Worm (Caenorhabditis elegans): ENCODE results near the gene F08F3.8.

Gene F08F3.8

DNA sequence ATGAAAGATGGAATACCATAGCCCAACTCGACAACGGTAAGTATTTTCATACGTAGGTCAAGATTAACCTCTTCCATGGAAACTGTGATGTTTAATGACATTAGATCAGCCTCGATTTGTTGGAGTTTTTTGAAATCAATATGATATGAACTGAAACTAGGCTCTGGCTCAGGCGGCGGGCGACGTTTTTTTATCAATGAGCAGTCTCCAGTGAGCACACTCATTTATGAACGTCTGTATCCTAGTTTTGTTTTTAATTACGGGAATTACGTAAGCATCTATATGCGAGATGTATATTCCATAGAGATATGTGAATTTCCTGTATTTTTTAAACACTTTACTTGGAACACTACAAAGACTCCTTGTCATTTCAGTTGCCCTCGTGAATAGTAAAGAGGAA is 30.5 kb upstream of the F08F3.8 start, which contains the start of gene srg-67:
srg-67 (minus strand) TSS at position 101 of the 400 bp plus-strand sequence.
- TF ChIP-seq atf-7 (tag; optimal IDR thresholded peaks at IDR 0.05) (no peak), nfya-1 (tag; optimal IDR thresholded peaks at IDR 0.05; ENCODE audit: borderline replicate concordance, insufficient read depth) (no peak)

DNA sequence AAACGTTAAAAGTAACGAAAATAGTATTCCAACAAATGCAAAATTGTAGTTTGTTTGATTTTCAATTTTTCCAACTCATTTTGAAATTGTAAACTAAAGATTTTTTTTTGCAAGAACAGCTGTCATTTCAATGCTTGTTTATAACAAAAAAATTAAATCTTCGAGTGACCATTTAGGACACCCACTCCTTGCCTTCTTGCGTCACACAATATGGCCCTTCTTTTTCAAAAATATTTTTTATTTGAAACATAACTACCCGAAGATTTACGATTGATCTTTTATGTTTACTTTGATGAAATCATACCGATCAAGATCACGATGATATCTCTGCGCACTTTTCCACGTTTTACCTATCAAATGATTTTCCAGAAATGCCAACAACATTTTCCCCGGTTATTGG is 27.4 kb upstream of the F08F3.8 start, which contains the start of gene ZC317.2:
ZC317.2 (plus strand) TSS at position 301 of the 400 bp plus-strand sequence.
- no peak for TF ChIP-seq nhr-27 (tag; optimal IDR thresholded peaks at IDR 0.05)
- no peak for TF ChIP-seq lin-40 (tag; optimal IDR thresholded peaks at IDR 0.05)
- no peak for TF ChIP-seq ztf-6 (GFP tag; IDR thresholded peaks at IDR 0.05)
- no peak for TF ChIP-seq dpl-1 (GFP tag; optimal IDR thresholded peaks at IDR 0.05)
- TF ChIP-seq hmg-1.2 (GFP tag; IDR thresholded peaks at IDR 0.05), result no peak
- TF ChIP-seq nhr-120 (GFP tag; IDR thresholded peaks at IDR 0.05), result no peak

DNA sequence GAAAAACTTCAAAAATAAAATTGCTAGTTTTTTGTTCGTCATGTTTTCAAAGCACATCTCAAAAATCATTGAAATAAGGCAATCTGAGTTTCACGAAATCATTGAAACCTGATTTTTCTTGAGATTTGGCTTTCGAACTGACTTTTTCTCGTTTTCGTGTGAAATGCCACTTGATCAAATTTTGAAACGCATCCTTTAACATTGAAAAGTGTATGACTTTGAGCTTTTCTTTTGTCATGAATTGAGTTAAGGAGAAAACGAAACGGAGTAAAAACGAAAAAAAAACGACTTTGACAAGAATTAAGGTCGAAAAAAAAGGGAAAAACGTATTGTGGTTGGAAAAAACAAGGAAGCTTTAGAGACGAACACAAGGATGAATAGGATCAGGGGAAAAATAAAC is 22.6 kb upstream of the F08F3.8 start:
- TF ChIP-seq rec-8 (tag; optimal IDR thresholded peaks at IDR 0.05) (no peak), ekl-4 (GFP tag; IDR thresholded peaks at IDR 0.05) (no peak), ceh-79 (tag; optimal IDR thresholded peaks at IDR 0.05) (no peak), tlf-1 (GFP tag; optimal IDR thresholded peaks at IDR 0.05) (no peak), ztf-26 (tag; optimal IDR thresholded peaks at IDR 0.05) (no peak), somi-1 (GFP tag; optimal IDR thresholded peaks at IDR 0.05) (no peak), repo-1 (tag; optimal IDR thresholded peaks at IDR 0.05) (no peak), lag-1 (GFP tag; IDR thresholded peaks at IDR 0.05) (no peak), him-1 (tag; optimal IDR thresholded peaks at IDR 0.05) (no peak), ztf-18 (tag; optimal IDR thresholded peaks at IDR 0.05) (no peak), F33H1.4 (GFP tag; IDR thresholded peaks at IDR 0.05) (no peak), xnd-1 (tag; optimal IDR thresholded peaks at IDR 0.05) (no peak), attf-3 (GFP tag; conservative IDR thresholded peaks at IDR 0.05) (no peak), snpc-1.3 (tag; optimal IDR thresholded peaks at IDR 0.05; ENCODE audit: insufficient read depth) (no peak), pha-4 (tag; optimal IDR thresholded peaks at IDR 0.05) (no peak), dpff-1 (tag; optimal IDR thresholded peaks at IDR 0.05) (no peak), lin-54 (GFP tag; optimal IDR thresholded peaks at IDR 0.05) (no peak)

DNA sequence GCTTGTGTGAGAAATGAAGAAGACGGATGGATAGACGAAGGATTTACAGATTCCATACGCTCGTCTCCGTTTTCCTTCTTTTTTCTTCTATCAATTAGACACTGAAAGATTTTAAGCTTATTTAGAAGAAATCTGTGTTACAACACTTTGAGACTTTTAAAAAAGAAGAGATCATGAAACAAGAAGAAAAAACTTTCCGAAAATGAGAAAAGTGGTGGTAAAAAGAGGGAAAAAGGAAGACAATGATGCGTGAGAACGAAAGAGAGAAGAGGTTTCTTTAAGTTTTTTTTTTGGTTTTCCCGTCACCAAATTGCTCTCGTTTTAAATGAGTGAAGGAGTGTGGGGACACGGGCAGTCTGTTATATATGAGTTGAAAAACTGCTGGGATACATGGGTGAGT is 21.2 kb upstream of the F08F3.8 start, which contains the start of gene glc-3:
glc-3 (minus strand) TSS at position 101 of the 400 bp plus-strand sequence.
- TF ChIP-seq sea-2 (GFP tag; IDR thresholded peaks at IDR 0.05), result no peak
- TF ChIP-seq Y56A3A.18 (GFP tag; IDR thresholded peaks at IDR 0.05), result no peak
- no peak for TF ChIP-seq rec-8 (tag; optimal IDR thresholded peaks at IDR 0.05)
- TF ChIP-seq egrh-3 (GFP tag; IDR thresholded peaks at IDR 0.05), result no peak
- TF ChIP-seq ztf-22 (GFP tag; optimal IDR thresholded peaks at IDR 0.05), result no peak
- no peak for TF ChIP-seq ceh-40 (GFP tag; IDR thresholded peaks at IDR 0.05)
- TF ChIP-seq mcd-1 (GFP tag; IDR thresholded peaks at IDR 0.05), result no peak
- TF ChIP-seq hsf-1 (GFP tag; IDR thresholded peaks at IDR 0.05), result no peak
- TF ChIP-seq pbrm-1 (GFP tag; IDR thresholded peaks at IDR 0.05), result no peak
- TF ChIP-seq nhr-179 (tag; optimal IDR thresholded peaks at IDR 0.05), result no peak
- TF ChIP-seq F57C9.4 (tag; optimal IDR thresholded peaks at IDR 0.05), result no peak
- TF ChIP-seq ztf-25 (GFP tag; IDR thresholded peaks at IDR 0.05), result no peak
- TF ChIP-seq C17E4.6 (GFP tag; IDR thresholded peaks at IDR 0.05), result no peak
- no peak for TF ChIP-seq rpc-1 (optimal IDR thresholded peaks at IDR 0.05)
- TF ChIP-seq rpc-1 (tag; optimal IDR thresholded peaks at IDR 0.05), result no peak
- no peak for TF ChIP-seq Y53G8AR.9 (GFP tag; conservative IDR thresholded peaks at IDR 0.05)
- TF ChIP-seq lin-54 (GFP tag; optimal IDR thresholded peaks at IDR 0.05), result no peak
